Fruit fly (Drosophila melanogaster) whole organism, embryonic: ENCODE data around the gene kat80.

Experiments
- CG10543 ChIP-seq: fragments of 200-800 bp; sonication (Bioruptor generic); optimal IDR thresholded peaks from 3 replicates; lab custom pipeline; 2017; ENCODE audit warnings: missing biosample characterization, mild to moderate bottlenecking, missing genetic modification characterization, moderate library complexity
- CG16779 ChIP-seq: fragments of 200-800 bp; sonication (Bioruptor generic); IDR thresholded peaks from 2 replicates; pipeline ENCODE4 v1.3.6; 2022; ENCODE audit warnings: missing biosample characterization, missing genetic modification characterization
- CG7372 ChIP-seq: fragments of 200-800 bp; sonication (Bioruptor generic); IDR thresholded peaks from 2 replicates; pipeline ENCODE4 v1.3.6; 2022; ENCODE audit warnings: missing biosample characterization, missing genetic modification characterization
- CG7786 ChIP-seq: fragments of 200-800 bp; sonication (Bioruptor generic); optimal IDR thresholded peaks from 2 replicates; lab custom pipeline; 2016; ENCODE audit warnings: missing biosample characterization, missing genetic modification characterization
- Hmx ChIP-seq: fragments of 200-800 bp; sonication (Bioruptor generic); optimal IDR thresholded peaks from 2 replicates; lab custom pipeline; 2016; ENCODE audit warnings: missing biosample characterization, missing genetic modification characterization
- sd ChIP-seq: fragments of 200-800 bp; sonication (Bioruptor generic); optimal IDR thresholded peaks from 3 replicates; lab custom pipeline; 2018; ENCODE audit warnings: missing biosample characterization, mild to moderate bottlenecking, missing genetic modification characterization, moderate library complexity

dm6 chrX:16319558-16319924 lies 43.6 kb upstream of the kat80 start:
- TF ChIP-seq sd (tag; lab: Kevin White, UChicago) (no peak), Hmx (GFP tag; lab: Kevin White, UChicago) (no peak), CG16779 (GFP tag; lab: Robert Waterston, UW) (no peak), CG10543 (GFP tag; lab: Kevin White, UChicago) (no peak), CG7372 (GFP tag; lab: Robert Waterston, UW) (no peak), CG7786 (GFP tag; lab: Kevin White, UChicago) (no peak)
